Worm (Caenorhabditis elegans): Measurements from ENCODE around the gene srj-21.

DNA sequence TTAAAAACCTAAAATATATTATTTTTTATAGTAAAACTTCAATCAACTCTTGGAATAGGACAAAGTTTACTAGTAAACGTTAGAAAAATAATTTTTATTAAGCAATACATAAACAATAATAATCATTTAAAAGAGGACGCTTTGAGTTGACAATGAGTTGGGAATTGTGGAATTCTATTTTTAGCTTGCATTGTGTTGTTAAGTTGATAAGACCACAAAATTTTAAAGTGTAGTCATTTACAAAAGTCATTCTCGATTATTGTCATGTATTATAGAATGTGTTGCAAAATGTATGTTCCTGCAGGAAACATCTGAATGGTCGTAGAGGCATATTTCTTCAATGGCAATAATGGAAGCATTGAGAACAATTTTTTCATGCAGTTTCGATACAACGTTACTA is 34.1 kb upstream of the srj-21 start:
- TF ChIP-seq lin-13 (tag; optimal IDR thresholded peaks at IDR 0.05) (no peak), unc-39 (tag; optimal IDR thresholded peaks at IDR 0.05) (no peak), unc-62 (GFP tag; optimal IDR thresholded peaks at IDR 0.05) (no peak)
